Worm (Caenorhabditis elegans) whole organism, young adult: ENCODE measurements around the gene rpoa-1.

Experiments used
- B0019.2 ChIP-seq: fragments of 200-800 bp; sonication (Bioruptor generic); conservative IDR thresholded peaks from 2 replicates; pipeline ENCODE4 v1.3.6; 2022; ENCODE audit warnings: missing genetic modification reagents, missing genetic modification characterization, missing compliant biosample characterization
- B0336.3 ChIP-seq: fragments of 200-800 bp; sonication (Bioruptor generic); IDR thresholded peaks from 2 replicates; pipeline ENCODE4 v1.3.6; 2022; ENCODE audit warnings: missing genetic modification characterization, missing compliant biosample characterization
- F23B12.7 ChIP-seq: sonication (generic microtip); optimal IDR thresholded peaks from 2 replicates; lab custom pipeline; 2017; ENCODE audit warnings: missing genetic modification characterization, mild to moderate bottlenecking, missing compliant biosample characterization, antibody characterized with exemption, moderate library complexity; ENCODE audit not compliant: insufficient read depth
- F49E8.2 ChIP-seq: sonication (generic microtip); optimal IDR thresholded peaks from 3 replicates; lab custom pipeline; 2017; ENCODE audit warnings: missing genetic modification characterization, mild to moderate bottlenecking, missing compliant biosample characterization, antibody characterized with exemption, moderate library complexity; ENCODE audit not compliant: insufficient read depth
- F57C9.4 ChIP-seq: sonication (generic microtip); optimal IDR thresholded peaks from 2 replicates; lab custom pipeline; 2017; ENCODE audit warnings: mild to moderate bottlenecking, missing genetic modification characterization, missing compliant biosample characterization
- T26A5.8 ChIP-seq: sonication (generic microtip); optimal IDR thresholded peaks from 2 replicates; lab custom pipeline; 2016; ENCODE audit warnings: missing genetic modification characterization, missing compliant biosample characterization
- Y53F4B.3 ChIP-seq: fragments of 200-800 bp; sonication (Bioruptor generic); IDR thresholded peaks from 2 replicates; pipeline ENCODE4 v1.3.6; 2022; ENCODE audit warnings: missing genetic modification reagents, missing genetic modification characterization, missing compliant biosample characterization
- ama-1 ChIP-seq, 3 experiments: fragments of 150-350 bp in 1 of 3; sonication (generic microtip) in 2 of 3; optimal IDR thresholded peaks; 2 replicates each; lab custom pipeline; 2014 to 2018; ENCODE audit warnings: missing biosample characterization in 2 of 3, missing genetic modification characterization in 2 of 3, missing genetic modification reagents in 2 of 3
- attf-5 ChIP-seq: fragments of 200-800 bp; sonication (Bioruptor generic); optimal IDR thresholded peaks from 2 replicates; lab custom pipeline; 2018; ENCODE audit warnings: mild to moderate bottlenecking, missing genetic modification characterization, missing compliant biosample characterization
- bed-1 ChIP-seq: fragments of 200-800 bp; sonication (Bioruptor generic); IDR thresholded peaks from 2 replicates; pipeline ENCODE4 v1.3.6; 2022; ENCODE audit warnings: missing genetic modification reagents, missing genetic modification characterization, missing compliant biosample characterization
- bed-2 ChIP-seq: fragments of 200-800 bp; sonication (Bioruptor generic); IDR thresholded peaks from 2 replicates; pipeline ENCODE4 v1.3.6; 2022; ENCODE audit warnings: missing genetic modification reagents, missing genetic modification characterization, missing compliant biosample characterization
- cebp-1 ChIP-seq, 2 experiments: fragments of 200-800 bp in 1 of 2; sonication (Bioruptor generic) in 1 of 2; sonication (generic microtip) in 1 of 2; IDR thresholded peaks in 1 of 2; optimal IDR thresholded peaks in 1 of 2; 2 replicates each; pipeline versions ENCODE4 v1.3.6 to Lab custom; 2017 to 2022; ENCODE audit warnings: missing compliant biosample characterization in 2 of 2, missing genetic modification characterization in 2 of 2, mild to moderate bottlenecking in 1 of 2, missing genetic modification reagents in 1 of 2, moderate library complexity in 1 of 2
- cebp-2 ChIP-seq: fragments of 200-800 bp; sonication (Bioruptor generic); IDR thresholded peaks from 2 replicates; pipeline ENCODE4 v1.3.6; 2022; ENCODE audit warnings: missing genetic modification characterization, missing compliant biosample characterization
- ceh-40 ChIP-seq: fragments of 200-800 bp; sonication (Bioruptor generic); IDR thresholded peaks from 2 replicates; pipeline ENCODE4 v1.3.6; 2022; ENCODE audit warnings: missing genetic modification characterization, missing compliant biosample characterization
- dox-1 ChIP-seq: fragments of 200-800 bp; sonication (Bioruptor generic); IDR thresholded peaks from 2 replicates; pipeline ENCODE4 v1.3.6; 2022; ENCODE audit warnings: missing genetic modification reagents, missing genetic modification characterization, missing compliant biosample characterization
- egl-44 ChIP-seq: fragments of 200-800 bp; sonication (Bioruptor generic); IDR thresholded peaks from 2 replicates; pipeline ENCODE4 v1.3.6; 2022; ENCODE audit warnings: missing genetic modification reagents, missing genetic modification characterization, missing compliant biosample characterization
- egrh-3 ChIP-seq: fragments of 200-800 bp; sonication (Bioruptor generic); IDR thresholded peaks from 2 replicates; pipeline ENCODE4 v1.3.6; 2022; ENCODE audit warnings: missing genetic modification reagents, missing genetic modification characterization, missing compliant biosample characterization
- ets-4 ChIP-seq: fragments of 200-800 bp; sonication (Bioruptor generic); optimal IDR thresholded peaks from 2 replicates; lab custom pipeline; 2018; ENCODE audit warnings: mild to moderate bottlenecking, missing genetic modification characterization, missing compliant biosample characterization
- gei-17 ChIP-seq: fragments of 200-800 bp; sonication (Bioruptor generic); optimal IDR thresholded peaks from 2 replicates; lab custom pipeline; 2018; ENCODE audit warnings: mild to moderate bottlenecking, missing genetic modification characterization, missing compliant biosample characterization
- hrde-1 ChIP-seq: sonication (generic microtip); optimal IDR thresholded peaks from 2 replicates; lab custom pipeline; 2016; ENCODE audit warnings: missing genetic modification characterization, mild to moderate bottlenecking, missing compliant biosample characterization, moderate library complexity, missing genotype, missing genetic modification reagents, borderline replicate concordance
- let-526 ChIP-seq: fragments of 200-800 bp; sonication (Bioruptor generic); IDR thresholded peaks from 2 replicates; pipeline ENCODE4 v1.3.6; 2022; ENCODE audit warnings: missing genetic modification reagents, missing genetic modification characterization, missing compliant biosample characterization
- let-607 ChIP-seq, 2 experiments: fragments of 200-800 bp in 1 of 2; sonication (Bioruptor generic) in 1 of 2; sonication (generic microtip) in 1 of 2; optimal IDR thresholded peaks; 2 replicates each; lab custom pipeline; 2016 to 2018; ENCODE audit warnings: mild to moderate bottlenecking in 2 of 2, missing compliant biosample characterization in 2 of 2, missing genetic modification characterization in 2 of 2, moderate library complexity in 2 of 2, missing genotype in 1 of 2
- lin-26 ChIP-seq: fragments of 200-800 bp; sonication (Bioruptor generic); IDR thresholded peaks from 2 replicates; pipeline ENCODE4 v1.3.6; 2022; ENCODE audit warnings: missing genetic modification reagents, missing genetic modification characterization, missing compliant biosample characterization
- madf-10 ChIP-seq: sonication (generic microtip); optimal IDR thresholded peaks from 2 replicates; lab custom pipeline; 2016; ENCODE audit warnings: mild to moderate bottlenecking, missing genetic modification characterization, missing compliant biosample characterization
- madf-6 ChIP-seq: fragments of 200-800 bp; sonication (Bioruptor generic); IDR thresholded peaks from 2 replicates; pipeline ENCODE4 v1.3.6; 2022; ENCODE audit warnings: missing genetic modification reagents, missing genetic modification characterization, missing compliant biosample characterization
- mcd-1 ChIP-seq: fragments of 200-800 bp; sonication (Bioruptor generic); IDR thresholded peaks from 2 replicates; pipeline ENCODE4 v1.3.6; 2022; ENCODE audit warnings: missing genetic modification reagents, missing genetic modification characterization, missing compliant biosample characterization
- mxl-1 ChIP-seq: sonication (generic microtip); optimal IDR thresholded peaks from 2 replicates; lab custom pipeline; 2016; ENCODE audit warnings: missing genetic modification characterization, missing compliant biosample characterization
- nhr-179 ChIP-seq: sonication (generic microtip); optimal IDR thresholded peaks from 2 replicates; lab custom pipeline; 2016; ENCODE audit warnings: mild to moderate bottlenecking, missing genetic modification characterization, missing compliant biosample characterization
- nhr-27 ChIP-seq: fragments of 200-800 bp; sonication (Bioruptor generic); optimal IDR thresholded peaks from 2 replicates; lab custom pipeline; 2018; ENCODE audit warnings: mild to moderate bottlenecking, missing genetic modification characterization, moderate library complexity, missing compliant biosample characterization
- nhr-80 ChIP-seq: sonication (generic microtip); optimal IDR thresholded peaks from 2 replicates; lab custom pipeline; 2016; ENCODE audit warnings: missing genetic modification characterization, missing compliant biosample characterization
- nhr-90 ChIP-seq: sonication (generic microtip); optimal IDR thresholded peaks from 2 replicates; lab custom pipeline; 2016; ENCODE audit warnings: missing genotype, mild to moderate bottlenecking, missing genetic modification characterization, missing compliant biosample characterization
- rcor-1 ChIP-seq: fragments of 200-800 bp; sonication (Bioruptor generic); IDR thresholded peaks from 2 replicates; pipeline ENCODE4 v1.3.6; 2022; ENCODE audit warnings: missing genetic modification reagents, missing genetic modification characterization, missing compliant biosample characterization
- repo-1 ChIP-seq: sonication (generic microtip); optimal IDR thresholded peaks from 2 replicates; lab custom pipeline; 2017; ENCODE audit warnings: mild to moderate bottlenecking, missing genetic modification characterization, missing compliant biosample characterization
- snpc-4 ChIP-seq, 5 experiments: fragments of 150-350 bp in 1 of 5; sonication (generic microtip) in 4 of 5; optimal IDR thresholded peaks; 2 replicates each; lab custom pipeline; 2014 to 2018; ENCODE audit warnings: missing genetic modification characterization in 5 of 5, missing biosample characterization in 3 of 5, antibody characterized with exemption in 2 of 5, mild to moderate bottlenecking in 2 of 5, missing compliant biosample characterization in 2 of 5, missing genotype in 2 of 5, moderate library complexity in 2 of 5, missing genetic modification reagents in 1 of 5
- tbp1 ChIP-seq: fragments of 200-800 bp; sonication (Bioruptor generic); optimal IDR thresholded peaks from 2 replicates; lab custom pipeline; 2018; ENCODE audit warnings: mild to moderate bottlenecking, missing genetic modification characterization, missing compliant biosample characterization
- unc-62 ChIP-seq: fragments of 150-350 bp; optimal IDR thresholded peaks from 2 replicates; lab custom pipeline; 2014; ENCODE audit warnings: missing biosample characterization, missing genetic modification reagents, missing genetic modification characterization
- zfh-2 ChIP-seq: fragments of 200-800 bp; sonication (Bioruptor generic); conservative IDR thresholded peaks from 2 replicates; pipeline ENCODE4 v1.3.6; 2022; ENCODE audit warnings: missing genetic modification reagents, missing genetic modification characterization, missing compliant biosample characterization

Gene rpoa-1

DNA sequence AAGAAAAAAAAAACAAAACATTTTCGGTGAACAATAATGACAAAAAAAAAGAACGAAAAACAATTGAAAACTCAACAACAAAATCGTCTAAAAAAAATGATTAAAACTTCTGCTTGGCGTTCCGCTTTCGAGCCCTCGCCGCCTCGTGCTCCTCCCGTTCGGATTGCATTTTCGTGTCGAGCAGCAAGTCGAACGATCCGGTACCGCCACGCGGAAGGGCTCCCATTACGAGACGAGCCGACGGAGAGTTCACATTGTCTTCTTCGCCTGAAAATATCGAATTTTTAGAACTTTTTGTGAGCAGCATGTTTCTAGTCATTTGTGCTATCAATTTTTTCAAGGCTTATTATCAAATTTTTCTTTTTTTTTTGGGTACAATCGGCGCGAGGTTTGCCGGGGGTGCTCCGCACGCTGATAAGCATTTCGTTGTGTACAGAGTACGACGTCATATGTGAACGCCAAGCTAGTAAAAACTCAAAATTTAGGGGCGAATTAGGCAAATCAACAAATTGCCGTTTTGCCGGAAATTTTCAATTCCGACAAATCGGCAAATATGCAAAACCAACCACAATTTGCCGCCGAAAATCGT, 23.8 kb downstream of the rpoa-1 start (continued):
- TF ChIP-seq repo-1 (tag; lab: Kevin White, UChicago) (no peak), hrde-1 (tag; lab: Kevin White, UChicago) (no peak), cebp-2 (GFP tag; lab: Robert Waterston, UW) (no peak)

DNA sequence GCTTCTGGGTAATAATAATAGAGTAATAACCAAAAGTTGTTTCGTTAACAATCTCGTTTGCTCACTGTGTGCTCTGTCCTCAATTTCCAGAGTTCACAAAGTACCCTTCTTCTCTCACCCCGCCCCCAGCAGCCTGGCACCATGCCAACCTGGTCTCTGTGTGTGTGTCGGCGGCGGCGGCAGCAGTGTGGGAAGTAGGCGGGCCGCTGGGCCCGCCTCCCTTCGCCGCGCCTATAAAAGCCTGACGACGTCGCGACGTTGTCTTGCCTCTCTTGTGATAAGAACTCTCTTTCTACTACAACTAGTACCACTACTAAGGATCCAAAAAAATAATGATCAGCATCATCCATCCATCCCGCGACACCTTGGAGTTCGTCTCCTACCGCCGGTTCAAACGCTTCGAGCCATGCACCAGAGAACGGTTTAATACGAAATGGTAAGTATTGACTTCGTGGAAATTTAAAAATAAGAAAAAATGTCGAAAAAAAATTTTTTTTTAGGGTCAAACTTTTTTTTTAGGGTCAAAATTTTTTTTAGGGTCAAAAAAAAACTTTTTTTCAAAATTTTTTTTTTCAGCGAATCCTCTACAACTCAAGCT, 25.7 kb downstream of the rpoa-1 start, which contains the start of gene C31C9.7:
TSS of gene C31C9.7 (plus strand) at position 261 of the 598 bp plus-strand sequence.
- TF ChIP-seq ets-4 (GFP tag; lab: Kevin White, UChicago) (no peak), egl-44 (GFP tag; lab: Robert Waterston, UW) (no peak), nhr-90 (no peak), egrh-3 (GFP tag; lab: Robert Waterston, UW) (peak; percentile 83; the same call in 1 of the 2 replicates), madf-10 (tag; lab: Kevin White, UChicago) (peak; percentile 25), dox-1 (peak; percentile 28; the same call in 1 of the 2 replicates), let-607 (tag; optimal IDR thresholded peaks at IDR 0.05; lab: Kevin White, UChicago) (no peak), mcd-1 (peak; percentile 12; the same call in 1 of the 2 replicates), ama-1 (optimal IDR thresholded peaks at IDR 0.05; lab: Kevin White, UChicago) (peak; percentile 76), ama-1 (GFP tag; optimal IDR thresholded peaks at IDR 0.05; lab: Kevin White, UChicago) (no peak), unc-62 (GFP tag; lab: Kevin White, UChicago) (no peak), tbp1 (peak; percentile 5), bed-1 (no peak), bed-2 (GFP tag; lab: Robert Waterston, UW) (no peak), B0336.3 (GFP tag; lab: Robert Waterston, UW) (peak; percentile 36; the same call in 1 of the 2 replicates), nhr-80 (tag; lab: Kevin White, UChicago) (peak; percentile 64), madf-6 (GFP tag; lab: Robert Waterston, UW) (no peak), F49E8.2 (tag; lab: Kevin White, UChicago) (no peak), B0019.2 (0 out of 2 replicates have a peak, but pooled peaks have one; percentile 25), nhr-27 (tag; lab: Kevin White, UChicago) (no peak), lin-26 (0 out of 2 replicates have a peak, but pooled peaks have one; percentile 46), repo-1 (tag; lab: Kevin White, UChicago) (no peak), zfh-2 (GFP tag; lab: Robert Waterston, UW) (peak; percentile 86), ceh-40 (GFP tag; lab: Robert Waterston, UW) (no peak), gei-17 (no peak), mxl-1 (tag; lab: Kevin White, UChicago) (no peak)
- TF ChIP-seq, all 124 proteins: peak for 11

DNA sequence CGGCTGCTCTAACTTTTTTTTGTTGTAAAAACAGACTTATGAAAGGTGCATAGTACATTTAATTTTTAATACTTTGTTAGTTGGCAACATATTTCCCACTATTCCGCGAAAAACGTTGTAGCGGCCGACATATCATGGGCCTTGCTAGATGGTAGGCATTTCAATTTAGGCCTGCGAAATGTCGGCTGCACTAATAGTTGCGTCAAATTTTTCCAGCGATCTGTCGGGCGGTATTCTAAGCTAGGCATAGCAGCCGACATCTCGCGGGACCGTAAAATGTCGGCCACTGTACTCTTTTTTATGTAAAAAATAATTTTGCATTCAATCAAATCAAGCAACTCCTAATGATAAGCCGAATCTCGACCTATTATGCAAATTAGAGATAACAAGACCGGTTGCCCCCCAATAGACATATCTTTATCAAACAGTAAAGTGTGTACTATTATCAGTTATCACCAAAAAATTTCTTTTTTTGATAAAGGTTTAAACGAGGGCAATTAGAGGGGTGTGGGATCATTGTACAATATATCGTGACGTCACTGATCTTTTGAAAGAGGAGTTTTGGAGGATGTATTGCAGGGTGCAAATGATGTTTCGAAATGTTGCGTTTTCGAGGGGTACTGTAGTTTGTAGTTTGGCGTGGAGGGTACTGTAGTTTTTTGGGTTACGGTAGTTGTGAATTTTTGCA, 29.5 kb downstream of the rpoa-1 start:
- TF ChIP-seq Y53F4B.3 (no peak), nhr-179 (tag; lab: Kevin White, UChicago) (no peak), F23B12.7 (tag; lab: Kevin White, UChicago) (no peak), T26A5.8 (tag; lab: Kevin White, UChicago) (no peak), snpc-4 (GFP tag; optimal IDR thresholded peaks at IDR 0.05; lab: Kevin White, UChicago) (no peak), snpc-4 (tag; optimal IDR thresholded peaks at IDR 0.05; lab: Kevin White, UChicago) (peak; percentile 35 to 75 (median 62)), hrde-1 (tag; lab: Kevin White, UChicago) (no peak), rcor-1 (no peak), attf-5 (GFP tag; lab: Kevin White, UChicago) (no peak), cebp-1 (GFP tag; IDR thresholded peaks at IDR 0.05; lab: Robert Waterston, UW) (no peak), cebp-1 (tag; optimal IDR thresholded peaks at IDR 0.05; lab: Kevin White, UChicago) (peak; percentile 21), ama-1 (optimal IDR thresholded peaks at IDR 0.05; lab: Kevin White, UChicago) (no peak), ama-1 (GFP tag; optimal IDR thresholded peaks at IDR 0.05; lab: Kevin White, UChicago) (no peak), nhr-80 (tag; lab: Kevin White, UChicago) (peak; percentile 59), let-526 (no peak), nhr-27 (tag; lab: Kevin White, UChicago) (no peak), F57C9.4 (tag; lab: Kevin White, UChicago) (no peak)
